Worm (Caenorhabditis elegans): ENCODE measurements around the gene pho-11.

pho-11 gene

ce11 chrII:9935664-9936063 is 4.0 kb downstream of the pho-11 start:
- TF ChIP-seq nhr-85 (tag) (peak; percentile 62), efl-3 (GFP tag; optimal IDR thresholded peaks at IDR 0.05) (no peak), nhr-84 (tag; optimal IDR thresholded peaks at IDR 0.05) (no peak)

ce11 chrII:9936859-9937258 is 5.2 kb downstream of the pho-11 start, which contains the start of gene C05C10.3:
Gene C05C10.3, minus strand, starts transcription at chrII:9936893.
- TF ChIP-seq jun-1 (tag; optimal IDR thresholded peaks at IDR 0.05), result no peak
- no peak for TF ChIP-seq sox-4 (tag; optimal IDR thresholded peaks at IDR 0.05)
- no peak for TF ChIP-seq efl-1 (optimal IDR thresholded peaks at IDR 0.05)
- peak in 1 of 2 experiments; percentile 16 for TF ChIP-seq efl-1 (GFP tag; optimal IDR thresholded peaks at IDR 0.05 in 1 of 2)
- TF ChIP-seq nhr-90 (tag; optimal IDR thresholded peaks at IDR 0.05; ENCODE audit: poor library complexity), result no peak
- TF ChIP-seq isw-1 (GFP tag; IDR thresholded peaks at IDR 0.05), result no peak
- no peak for TF ChIP-seq fkh-8 (tag; optimal IDR thresholded peaks at IDR 0.05)

- TF ChIP-seq rnt-1 (tag; optimal IDR thresholded peaks at IDR 0.05) (peak; percentile 76), ztf-4 (tag; optimal IDR thresholded peaks at IDR 0.05) (peak; percentile 60), zag-1 (tag; optimal IDR thresholded peaks at IDR 0.05) (no peak), sup-37 (GFP tag; optimal IDR thresholded peaks at IDR 0.05) (peak; percentile 32), C16A3.4 (tag; optimal IDR thresholded peaks at IDR 0.05) (peak; percentile 86), fkh-8 (tag; optimal IDR thresholded peaks at IDR 0.05) (peak; percentile 56), Y116A8C.19 (tag; optimal IDR thresholded peaks at IDR 0.05; ENCODE audit: borderline replicate concordance) (no peak), nhr-85 (tag) (peak; percentile 93), blmp-1 (tag; optimal IDR thresholded peaks at IDR 0.05) (peak; percentile 97), C04F5.9 (tag; optimal IDR thresholded peaks at IDR 0.05) (peak; percentile 20), isw-1 (GFP tag; IDR thresholded peaks at IDR 0.05) (0 out of 2 replicates have a peak, but pooled peaks have one; percentile 3), lin-15B (tag; optimal IDR thresholded peaks at IDR 0.05) (peak; percentile 11), alr-1 (tag; optimal IDR thresholded peaks at IDR 0.05; ENCODE audit: borderline replicate concordance) (no peak), nhr-47 (tag; optimal IDR thresholded peaks at IDR 0.05) (peak; percentile 75), skn-1 (tag; optimal IDR thresholded peaks at IDR 0.05) (peak; percentile 51), aha-1 (tag; optimal IDR thresholded peaks at IDR 0.05) (no peak), xbp-1 (tag; optimal IDR thresholded peaks at IDR 0.05) (peak; percentile 50), C34B4.2 (tag; optimal IDR thresholded peaks at IDR 0.05) (no peak), grh-1 (GFP tag; IDR thresholded peaks at IDR 0.05) (0 out of 2 replicates have a peak, but pooled peaks have one; percentile 8), vab-15 (tag; optimal IDR thresholded peaks at IDR 0.05) (no peak), jun-1 (tag; optimal IDR thresholded peaks at IDR 0.05) (no peak), dpl-1 (GFP tag; optimal IDR thresholded peaks at IDR 0.05) (peak; percentile 56 to 71 (median 66)), hlh-4 (tag; optimal IDR thresholded peaks at IDR 0.05) (no peak), swsn-7 (tag; optimal IDR thresholded peaks at IDR 0.05) (peak; percentile 59), snu-23 (GFP tag; optimal IDR thresholded peaks at IDR 0.05) (peak; percentile 94), unc-86 (tag; optimal IDR thresholded peaks at IDR 0.05) (no peak), ceh-90 (tag; optimal IDR thresholded peaks at IDR 0.05) (no peak), pax-3 (tag; optimal IDR thresholded peaks at IDR 0.05) (no peak), ces-1 (GFP tag; optimal IDR thresholded peaks at IDR 0.05) (no peak), unc-30 (tag; optimal IDR thresholded peaks at IDR 0.05) (no peak), ztf-11 (tag; optimal IDR thresholded peaks at IDR 0.05) (no peak), nhr-20 (tag; optimal IDR thresholded peaks at IDR 0.05) (peak; percentile 94), ama-1 (optimal IDR thresholded peaks at IDR 0.05) (peak; percentile 41), nhr-28 (tag; optimal IDR thresholded peaks at IDR 0.05) (no peak), nhr-11 (tag; optimal IDR thresholded peaks at IDR 0.05) (peak; percentile 88), lin-13 (GFP tag; optimal IDR thresholded peaks at IDR 0.05) (peak; percentile 83), nhr-237 (tag; optimal IDR thresholded peaks at IDR 0.05) (peak; percentile 19), tlp-1 (tag; optimal IDR thresholded peaks at IDR 0.05) (no peak), lin-39 (tag; optimal IDR thresholded peaks at IDR 0.05) (peak; percentile 42), elt-2 (tag; optimal IDR thresholded peaks at IDR 0.05) (peak; percentile 54), lin-35 (GFP tag; optimal IDR thresholded peaks at IDR 0.05) (peak; percentile 75 to 87), fkh-10 (GFP tag; optimal IDR thresholded peaks at IDR 0.05) (no peak), snpc-4 (tag; optimal IDR thresholded peaks at IDR 0.05) (peak; percentile 40), pag-3 (tag; optimal IDR thresholded peaks at IDR 0.05; ENCODE audit: borderline replicate concordance, insufficient read depth) (no peak)
Measured at ce11 chrII:9937611-9938010, 6.0 kb downstream of the pho-11 start.

Data from whole organism, L1 larva.